Fruit fly (Drosophila melanogaster) whole organism, prepupa: ENCODE data around the gene lsn.

Experiments used
- CG10631 ChIP-seq: fragments of 200-800 bp; sonication (Bioruptor generic); optimal IDR thresholded peaks from 2 replicates; lab custom pipeline; 2016; ENCODE audit warnings: missing biosample characterization, missing genetic modification characterization
- CG11762 ChIP-seq: fragments of 200-800 bp; sonication (Bioruptor generic); optimal IDR thresholded peaks from 3 replicates; lab custom pipeline; 2016; ENCODE audit warnings: missing biosample characterization, missing genetic modification characterization; ENCODE audit not compliant: insufficient read depth
- CG15336 ChIP-seq: fragments of 200-800 bp; sonication (Bioruptor generic); IDR thresholded peaks from 2 replicates; pipeline ENCODE4 v1.3.6; 2022; ENCODE audit warnings: missing biosample characterization, missing genetic modification characterization
- CG1621 ChIP-seq: fragments of 200-800 bp; sonication (Bioruptor generic); optimal IDR thresholded peaks from 3 replicates; lab custom pipeline; 2018; ENCODE audit warnings: missing biosample characterization, mild to moderate bottlenecking, missing genetic modification characterization
- CG3032 ChIP-seq: fragments of 200-800 bp; optimal IDR thresholded peaks from 2 replicates; lab custom pipeline; 2019; ENCODE audit warnings: missing biosample characterization, mild to moderate bottlenecking, missing genetic modification characterization, moderate library complexity
- CG31627 ChIP-seq: fragments of 200-800 bp; sonication (Bioruptor generic); optimal IDR thresholded peaks from 3 replicates; lab custom pipeline; 2016; ENCODE audit warnings: missing biosample characterization, missing genetic modification characterization
- CG34406 ChIP-seq: fragments of 200-800 bp; sonication (Bioruptor generic); optimal IDR thresholded peaks from 3 replicates; lab custom pipeline; 2016; ENCODE audit warnings: missing biosample characterization, missing genetic modification characterization
- CG3919 ChIP-seq: fragments of 200-800 bp; sonication (Bioruptor generic); optimal IDR thresholded peaks from 3 replicates; lab custom pipeline; 2016; ENCODE audit warnings: missing biosample characterization, missing genetic modification characterization
- CG4318 ChIP-seq: fragments of 200-800 bp; sonication (Bioruptor generic); optimal IDR thresholded peaks from 3 replicates; lab custom pipeline; 2017; ENCODE audit warnings: missing biosample characterization, mild to moderate bottlenecking, missing genetic modification characterization
- CG6163 ChIP-seq: fragments of 200-800 bp; sonication (Bioruptor generic); IDR thresholded peaks from 3 replicates; pipeline ENCODE4 v1.3.6; 2022; ENCODE audit warnings: missing biosample characterization, missing genetic modification characterization
- CG6276 ChIP-seq: fragments of 200-800 bp; sonication (Bioruptor generic); optimal IDR thresholded peaks from 2 replicates; lab custom pipeline; 2017; ENCODE audit warnings: missing biosample characterization, mild to moderate bottlenecking, missing genetic modification characterization
- CG6808 ChIP-seq: fragments of 200-800 bp; sonication (Bioruptor generic); optimal IDR thresholded peaks from 3 replicates; lab custom pipeline; 2017; ENCODE audit warnings: missing biosample characterization, missing genetic modification characterization, mild to moderate bottlenecking, moderate library complexity, missing genetic modification reagents
- CG8119 ChIP-seq: fragments of 200-800 bp; sonication (Bioruptor generic); IDR thresholded peaks from 3 replicates; pipeline ENCODE4 v1.3.6; 2022; ENCODE audit warnings: missing biosample characterization, missing genetic modification characterization
- CG8632 ChIP-seq: fragments of 200-800 bp; sonication (Bioruptor generic); optimal IDR thresholded peaks from 3 replicates; lab custom pipeline; 2016; ENCODE audit warnings: missing biosample characterization, missing genetic modification characterization
- Eip75B ChIP-seq: fragments of 200-800 bp; sonication (Bioruptor generic); optimal IDR thresholded peaks from 3 replicates; lab custom pipeline; 2016; ENCODE audit warnings: missing biosample characterization, missing genetic modification characterization
- Eip78C ChIP-seq: fragments of 200-800 bp; sonication (Bioruptor generic); peaks from one replicate; lab custom pipeline; 2016; ENCODE audit warnings: missing biosample characterization, missing genetic modification characterization
- Ets96B ChIP-seq: fragments of 200-800 bp; optimal IDR thresholded peaks from 2 replicates; lab custom pipeline; 2019; ENCODE audit warnings: missing biosample characterization, mild to moderate bottlenecking, missing genetic modification characterization, moderate library complexity
- Gug ChIP-seq: fragments of 200-800 bp; sonication (Bioruptor generic); IDR thresholded peaks from 2 replicates; pipeline ENCODE4 v1.3.6; 2022; ENCODE audit warnings: missing biosample characterization, missing genetic modification characterization
- Hr38 ChIP-seq: sonication (Bioruptor generic); optimal IDR thresholded peaks from 2 replicates; lab custom pipeline; 2016; ENCODE audit warnings: missing biosample characterization, missing genetic modification characterization
- Hr39 ChIP-seq: fragments of 200-800 bp; sonication (Bioruptor generic); optimal IDR thresholded peaks from 2 replicates; lab custom pipeline; 2016; ENCODE audit warnings: missing biosample characterization, missing genetic modification characterization
- Hr4 ChIP-seq: fragments of 200-800 bp; sonication (Bioruptor generic); optimal IDR thresholded peaks from 3 replicates; lab custom pipeline; 2016; ENCODE audit warnings: missing biosample characterization, missing genetic modification characterization
- Met ChIP-seq: fragments of 200-800 bp; sonication (Bioruptor generic); optimal IDR thresholded peaks from 3 replicates; lab custom pipeline; 2016; ENCODE audit warnings: missing biosample characterization, missing genetic modification characterization
- OdsH ChIP-seq: fragments of 200-800 bp; sonication (Bioruptor generic); optimal IDR thresholded peaks from 3 replicates; lab custom pipeline; 2016; ENCODE audit warnings: missing biosample characterization, missing genetic modification characterization
- Sox14 ChIP-seq: fragments of 200-800 bp; sonication (Bioruptor generic); optimal IDR thresholded peaks from 3 replicates; lab custom pipeline; 2016; ENCODE audit warnings: missing biosample characterization, missing genetic modification characterization
- acj6 ChIP-seq: fragments of 200-800 bp; sonication (Bioruptor generic); optimal IDR thresholded peaks from 3 replicates; lab custom pipeline; 2016; ENCODE audit warnings: missing biosample characterization, missing genetic modification characterization
- cyc ChIP-seq: fragments of 200-800 bp; sonication (Bioruptor generic); optimal IDR thresholded peaks from 3 replicates; lab custom pipeline; 2016; ENCODE audit warnings: missing biosample characterization, missing genetic modification characterization
- dsx ChIP-seq: fragments of 200-800 bp; optimal IDR thresholded peaks from 3 replicates; lab custom pipeline; 2019; ENCODE audit warnings: missing biosample characterization, mild to moderate bottlenecking, missing genetic modification characterization, moderate library complexity; ENCODE audit not compliant: poor library complexity, severe bottlenecking
- eg ChIP-seq: fragments of 200-800 bp; sonication (Bioruptor generic); IDR thresholded peaks from 3 replicates; pipeline ENCODE4 v1.3.6; 2022; ENCODE audit warnings: missing biosample characterization, missing genetic modification characterization
- esn ChIP-seq: fragments of 200-800 bp; sonication (Bioruptor generic); optimal IDR thresholded peaks from 2 replicates; lab custom pipeline; 2016; ENCODE audit warnings: missing biosample characterization, mild to moderate bottlenecking, missing genetic modification characterization, moderate library complexity
- fkh ChIP-seq: fragments of 200-800 bp; sonication (Bioruptor generic); optimal IDR thresholded peaks from 3 replicates; lab custom pipeline; 2017; ENCODE audit warnings: missing biosample characterization, mild to moderate bottlenecking, missing genetic modification characterization, moderate library complexity
- lz ChIP-seq: fragments of 200-800 bp; sonication (Bioruptor generic); optimal IDR thresholded peaks from 3 replicates; lab custom pipeline; 2016; ENCODE audit warnings: missing biosample characterization, missing genetic modification characterization
- net ChIP-seq: fragments of 200-800 bp; sonication (Bioruptor generic); optimal IDR thresholded peaks from 3 replicates; lab custom pipeline; 2016; ENCODE audit warnings: missing biosample characterization, missing genetic modification characterization
- salr ChIP-seq, 2 experiments: fragments of 200-800 bp; sonication (Bioruptor generic); optimal IDR thresholded peaks; 3 replicates each; lab custom pipeline; 2016 to 2018; ENCODE audit warnings: missing biosample characterization in 2 of 2, missing genetic modification characterization in 2 of 2, mild to moderate bottlenecking in 1 of 2
- spab ChIP-seq: fragments of 200-800 bp; sonication (Bioruptor generic); optimal IDR thresholded peaks from 2 replicates; lab custom pipeline; 2017; ENCODE audit warnings: missing biosample characterization, mild to moderate bottlenecking, missing genetic modification characterization, missing genetic modification reagents
- ss ChIP-seq, 2 experiments: fragments of 200-800 bp; sonication (Bioruptor generic); optimal IDR thresholded peaks; 2 replicates in 1 of 2; 3 replicates in 1 of 2; lab custom pipeline; 2017 to 2018; ENCODE audit warnings: mild to moderate bottlenecking in 2 of 2, missing biosample characterization in 2 of 2, missing genetic modification characterization in 2 of 2, moderate library complexity in 1 of 2
- svp ChIP-seq: fragments of 200-800 bp; sonication (Bioruptor generic); peaks from one replicate; lab custom pipeline; 2016; ENCODE audit warnings: missing biosample characterization, missing genetic modification characterization
- topi ChIP-seq: fragments of 200-800 bp; sonication (Bioruptor generic); optimal IDR thresholded peaks from 3 replicates; lab custom pipeline; 2016; ENCODE audit warnings: missing biosample characterization, missing genetic modification characterization
- vri ChIP-seq: fragments of 200-800 bp; sonication (Bioruptor generic); optimal IDR thresholded peaks from 3 replicates; lab custom pipeline; 2016; ENCODE audit warnings: missing biosample characterization, mild to moderate bottlenecking, missing genetic modification characterization

The lsn gene

dm6 chr3R:21856098-21856872 is 8.7 kb upstream of the lsn start, which contains the start of gene glec (continued):
- TF ChIP-seq Ets96B (tag; lab: Kevin White, UChicago), result no peak
- peak in 1 of 2 experiments; percentile 25 for TF ChIP-seq ss (GFP tag; optimal IDR thresholded peaks at IDR 0.05; lab: Kevin White, UChicago)
- peak; percentile 71 for TF ChIP-seq OdsH (GFP tag; lab: Kevin White, UChicago)
- peak; percentile 72 for TF ChIP-seq Met (GFP tag; lab: Kevin White, UChicago)
- peak; percentile 36 for TF ChIP-seq topi (GFP tag; lab: Kevin White, UChicago)
- peak; percentile 62 for TF ChIP-seq Sox14 (GFP tag; lab: Kevin White, UChicago)
- TF ChIP-seq acj6 (GFP tag; lab: Kevin White, UChicago), result peak; percentile 69
- peak; percentile 26 for TF ChIP-seq CG31627 (GFP tag; lab: Kevin White, UChicago)
- TF ChIP-seq CG11762, result no peak

dm6 chr3R:21856873-21857243 is 8.1 kb upstream of the lsn start:
- TF ChIP-seq esn (GFP tag; lab: Kevin White, UChicago), result no peak
- peak; percentile 52 for TF ChIP-seq fkh (GFP tag; lab: Kevin White, UChicago)
- no peak for TF ChIP-seq Hr38 (GFP tag; lab: Kevin White, UChicago)
- TF ChIP-seq acj6 (GFP tag; lab: Kevin White, UChicago), result no peak

dm6 chr3R:21857509-21857908 is 7.5 kb upstream of the lsn start:
- peak; percentile 17 for TF ChIP-seq Hr39 (GFP tag; lab: Kevin White, UChicago)
- TF ChIP-seq Ets96B (tag; lab: Kevin White, UChicago), result no peak
- peak; percentile 68 for TF ChIP-seq svp (GFP tag; lab: Kevin White, UChicago)
- 0 out of 3 replicates have a peak, but pooled peaks have one; percentile 22 for TF ChIP-seq CG8119 (GFP tag; lab: Robert Waterston, UW)
- peak; percentile 19 for TF ChIP-seq cyc
- TF ChIP-seq dsx (GFP tag; lab: Kevin White, UChicago), result no peak
- TF ChIP-seq CG31627 (GFP tag; lab: Kevin White, UChicago), result peak; percentile 2
- no peak for TF ChIP-seq CG8632
- TF ChIP-seq esn (GFP tag; lab: Kevin White, UChicago), result peak; percentile 4
- TF ChIP-seq CG34406, result no peak
- TF ChIP-seq Met (GFP tag; lab: Kevin White, UChicago), result peak; percentile 40
- peak; percentile 3 for TF ChIP-seq lz
- peak; percentile 3 for TF ChIP-seq OdsH (GFP tag; lab: Kevin White, UChicago)
- TF ChIP-seq acj6 (GFP tag; lab: Kevin White, UChicago), result peak; percentile 8
- TF ChIP-seq CG6163, result no peak
- peak; percentile 71 for TF ChIP-seq Eip78C (GFP tag; lab: Kevin White, UChicago)

- no peak for TF ChIP-seq CG6276 (GFP tag; lab: Kevin White, UChicago)
- no peak for TF ChIP-seq OdsH (GFP tag; lab: Kevin White, UChicago)
- no peak for TF ChIP-seq CG3032
- no peak for TF ChIP-seq CG10631 (GFP tag; lab: Kevin White, UChicago)
- TF ChIP-seq Hr4 (GFP tag; lab: Kevin White, UChicago), result no peak
- TF ChIP-seq Hr39 (GFP tag; lab: Kevin White, UChicago), result no peak
- TF ChIP-seq salr (GFP tag; optimal IDR thresholded peaks at IDR 0.05; lab: Kevin White, UChicago), result peak in 1 of 2 experiments; percentile 16
- TF ChIP-seq CG1621 (tag; lab: Kevin White, UChicago), result no peak
- no peak for TF ChIP-seq topi (GFP tag; lab: Kevin White, UChicago)
- TF ChIP-seq CG3919, result no peak
- TF ChIP-seq CG15336 (GFP tag; lab: Robert Waterston, UW), result no peak
- TF ChIP-seq Eip75B, result no peak
- TF ChIP-seq CG34406, result no peak
- TF ChIP-seq vri (GFP tag; lab: Kevin White, UChicago), result no peak
- no peak for TF ChIP-seq CG6808 (GFP tag; lab: Kevin White, UChicago)
- no peak for TF ChIP-seq dsx (GFP tag; lab: Kevin White, UChicago)
- no peak for TF ChIP-seq CG4318 (GFP tag; lab: Kevin White, UChicago)
- TF ChIP-seq net (GFP tag; lab: Kevin White, UChicago), result peak; percentile 17
- TF ChIP-seq cyc, result no peak
- TF ChIP-seq eg (GFP tag; lab: Robert Waterston, UW), result peak; percentile 27; the same call in 1 of the 3 replicates
- TF ChIP-seq Gug, result no peak
- no peak for TF ChIP-seq spab
- TF ChIP-seq Sox14 (GFP tag; lab: Kevin White, UChicago), result no peak
Measured at dm6 chr3R:21858290-21858875, 6.6 kb upstream of the lsn start.
